Worm (Caenorhabditis elegans): ENCODE data around the gene zim-2.

DNA sequence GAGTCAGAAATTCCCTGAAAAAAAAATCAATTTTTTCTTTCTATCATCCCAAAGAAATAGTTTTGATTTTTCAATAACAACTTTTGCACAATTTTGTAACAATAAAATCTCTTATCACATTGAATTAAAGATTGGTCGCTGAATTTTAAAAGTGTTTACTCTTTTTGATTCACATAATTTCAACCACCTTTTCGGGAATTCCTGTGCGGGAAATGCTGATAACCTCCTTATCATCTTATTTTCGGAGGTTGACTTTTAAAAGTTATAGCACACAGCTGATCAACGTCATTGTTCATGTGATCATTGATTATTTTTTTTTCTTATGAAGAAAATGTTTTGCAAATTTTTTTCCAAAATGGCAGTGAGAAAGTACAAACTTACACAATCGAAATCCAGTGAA is 11.7 kb upstream of the zim-2 start:
- TF ChIP-seq unc-62 (GFP tag; optimal IDR thresholded peaks at IDR 0.05), result no peak
- TF ChIP-seq sptf-1 (tag; optimal IDR thresholded peaks at IDR 0.05), result no peak
